Worm (Caenorhabditis elegans): ENCODE data around the gene T04F3.1.

The T04F3.1 gene

ce11 chrV:11802508-11802907, 62.6 kb downstream of the T04F3.1 start:
- TF ChIP-seq hpl-2 (GFP tag; optimal IDR thresholded peaks at IDR 0.05), result no peak
- no peak for TF ChIP-seq ama-1 (optimal IDR thresholded peaks at IDR 0.05)
- TF ChIP-seq tbx-2 (tag; optimal IDR thresholded peaks at IDR 0.05), result peak; percentile 84
- no peak for TF ChIP-seq vab-15 (tag; optimal IDR thresholded peaks at IDR 0.05)
- no peak for TF ChIP-seq alr-1 (tag; optimal IDR thresholded peaks at IDR 0.05; ENCODE audit: borderline replicate concordance)
- TF ChIP-seq unc-130 (tag; optimal IDR thresholded peaks at IDR 0.05), result peak; percentile 86
- TF ChIP-seq skn-1 (tag; optimal IDR thresholded peaks at IDR 0.05), result no peak
- TF ChIP-seq ztf-4 (tag; optimal IDR thresholded peaks at IDR 0.05), result peak; percentile 55
- peak; percentile 19 for TF ChIP-seq swsn-7 (tag; optimal IDR thresholded peaks at IDR 0.05)
- no peak for TF ChIP-seq aly-2 (tag; optimal IDR thresholded peaks at IDR 0.05)
- peak in 1 of 2 experiments; percentile 60 for TF ChIP-seq egl-27 (tag; optimal IDR thresholded peaks at IDR 0.05)
- TF ChIP-seq ceh-88 (GFP tag; IDR thresholded peaks at IDR 0.05), result no peak
- TF ChIP-seq F16B12.6 (tag; optimal IDR thresholded peaks at IDR 0.05), result no peak
- peak; percentile 81 for TF ChIP-seq nhr-19 (GFP tag; conservative IDR thresholded peaks at IDR 0.05)
- TF ChIP-seq nhr-12 (tag; optimal IDR thresholded peaks at IDR 0.05), result no peak
- TF ChIP-seq efl-1 (optimal IDR thresholded peaks at IDR 0.05), result no peak
- peak in 1 of 2 experiments; percentile 1 for TF ChIP-seq efl-1 (GFP tag; optimal IDR thresholded peaks at IDR 0.05 in 1 of 2)
- no peak for TF ChIP-seq efl-3 (GFP tag; optimal IDR thresholded peaks at IDR 0.05)
- no peak for TF ChIP-seq lin-39 (tag; optimal IDR thresholded peaks at IDR 0.05)
- TF ChIP-seq egl-13 (tag; optimal IDR thresholded peaks at IDR 0.05), result no peak
- TF ChIP-seq pqm-1 (tag; optimal IDR thresholded peaks at IDR 0.05), result no peak
- no peak for TF ChIP-seq pag-3 (tag; optimal IDR thresholded peaks at IDR 0.05; ENCODE audit: borderline replicate concordance, insufficient read depth)
- TF ChIP-seq sptf-1 (tag; optimal IDR thresholded peaks at IDR 0.05), result no peak
- TF ChIP-seq nhr-84 (tag; optimal IDR thresholded peaks at IDR 0.05), result no peak
- TF ChIP-seq pax-3 (tag; optimal IDR thresholded peaks at IDR 0.05), result no peak
- TF ChIP-seq isw-1 (GFP tag; IDR thresholded peaks at IDR 0.05), result no peak
- no peak for TF ChIP-seq ceh-82 (tag; optimal IDR thresholded peaks at IDR 0.05)
- TF ChIP-seq nhr-28 (tag; optimal IDR thresholded peaks at IDR 0.05), result no peak
- TF ChIP-seq nhr-237 (tag; optimal IDR thresholded peaks at IDR 0.05), result no peak
- TF ChIP-seq elt-2 (tag; optimal IDR thresholded peaks at IDR 0.05), result no peak
- TF ChIP-seq unc-30 (tag; optimal IDR thresholded peaks at IDR 0.05), result no peak
- no peak for TF ChIP-seq C34B4.2 (tag; optimal IDR thresholded peaks at IDR 0.05)
- TF ChIP-seq nhr-71 (tag; optimal IDR thresholded peaks at IDR 0.05), result peak; percentile 91
- TF ChIP-seq mef-2 (tag; optimal IDR thresholded peaks at IDR 0.05), result no peak
- TF ChIP-seq hlh-17 (GFP tag; optimal IDR thresholded peaks at IDR 0.05; ENCODE audit: borderline replicate concordance), result no peak
- no peak for TF ChIP-seq fkh-8 (tag; optimal IDR thresholded peaks at IDR 0.05)
- peak; percentile 98 for TF ChIP-seq blmp-1 (tag; optimal IDR thresholded peaks at IDR 0.05)
- TF ChIP-seq sox-4 (tag; optimal IDR thresholded peaks at IDR 0.05), result no peak
- TF ChIP-seq xbp-1 (tag; optimal IDR thresholded peaks at IDR 0.05), result peak; percentile 25
- no peak for TF ChIP-seq tlp-1 (tag; optimal IDR thresholded peaks at IDR 0.05)
- no peak for TF ChIP-seq lin-15B (tag; optimal IDR thresholded peaks at IDR 0.05)
- no peak for TF ChIP-seq irx-1 (tag; optimal IDR thresholded peaks at IDR 0.05)
- TF ChIP-seq mab-9 (GFP tag; IDR thresholded peaks at IDR 0.05), result no peak
- no peak for TF ChIP-seq ceh-8 (GFP tag; optimal IDR thresholded peaks at IDR 0.05)
- peak; percentile 89 for TF ChIP-seq nhr-90 (tag; optimal IDR thresholded peaks at IDR 0.05; ENCODE audit: poor library complexity)
- TF ChIP-seq ztf-11 (tag; optimal IDR thresholded peaks at IDR 0.05), result no peak
- TF ChIP-seq elt-3 (tag; optimal IDR thresholded peaks at IDR 0.05), result peak; percentile 84 to 100 (median 98)
- TF ChIP-seq zag-1 (tag; optimal IDR thresholded peaks at IDR 0.05), result no peak
- no peak for TF ChIP-seq hlh-4 (tag; optimal IDR thresholded peaks at IDR 0.05)
- no peak for TF ChIP-seq sup-37 (GFP tag; optimal IDR thresholded peaks at IDR 0.05)
- TF ChIP-seq ets-5 (GFP tag; IDR thresholded peaks at IDR 0.05), result no peak
- peak; percentile 30 to 61 for TF ChIP-seq lsy-2 (tag; optimal IDR thresholded peaks at IDR 0.05)
- no peak for TF ChIP-seq dsc-1 (tag; optimal IDR thresholded peaks at IDR 0.05)
- TF ChIP-seq zip-4 (GFP tag; optimal IDR thresholded peaks at IDR 0.05), result no peak
